Fruit fly (Drosophila melanogaster): Measurements from ENCODE around the gene crb.

Gene crb

DNA sequence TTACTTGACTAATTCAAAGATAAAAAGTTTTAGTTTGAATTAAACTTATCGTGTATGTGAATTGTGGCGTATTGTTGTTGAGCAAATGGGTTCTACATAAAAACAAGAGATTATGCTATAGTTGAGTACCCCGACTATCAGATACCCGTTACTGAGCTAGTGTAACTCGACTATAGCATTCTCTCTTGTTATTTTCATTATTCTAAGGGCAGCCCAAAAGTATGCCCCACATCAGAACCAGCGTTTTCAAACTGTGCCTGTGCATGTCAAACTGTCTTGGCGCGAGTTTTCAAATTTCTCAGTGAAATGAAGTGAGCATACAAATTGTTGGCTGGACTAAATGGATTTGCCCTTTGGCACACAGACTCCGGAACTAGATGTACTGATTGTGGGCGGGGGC, 15.6 kb upstream of the crb start, which contains the start of gene shps (continued):
- TF ChIP-seq kah (GFP tag; optimal IDR thresholded peaks at IDR 0.05): no peak
- no peak for TF ChIP-seq CG10274 (GFP tag; optimal IDR thresholded peaks at IDR 0.05)
- TF ChIP-seq jigr1 (GFP tag; IDR thresholded peaks at IDR 0.05): no peak
- TF ChIP-seq Oaz (GFP tag; IDR thresholded peaks at IDR 0.05): no peak
- peak; percentile 55 for TF ChIP-seq HmgD (GFP tag; optimal IDR thresholded peaks at IDR 0.05)
- no peak for TF ChIP-seq CG12391 (tag; optimal IDR thresholded peaks at IDR 0.05)
- TF ChIP-seq ERR (GFP tag; optimal IDR thresholded peaks at IDR 0.05): no peak
- TF ChIP-seq caup (GFP tag; optimal IDR thresholded peaks at IDR 0.05; ENCODE audit: severe bottlenecking): no peak
- TF ChIP-seq CG4730 (GFP tag; IDR thresholded peaks at IDR 0.05): no peak
- TF ChIP-seq lola (GFP tag; optimal IDR thresholded peaks at IDR 0.05): no peak
- TF ChIP-seq CG11696 (GFP tag; IDR thresholded peaks at IDR 0.05): no peak
- TF ChIP-seq Rfx (GFP tag; IDR thresholded peaks at IDR 0.05): no peak
- no peak for TF ChIP-seq Side (GFP tag; optimal IDR thresholded peaks at IDR 0.05)
- peak; percentile 97 for TF ChIP-seq CG16813 (GFP tag; IDR thresholded peaks at IDR 0.05; ENCODE audit: partially characterized antibody)
- peak; percentile 36; the same call in 1 of the 3 replicates for TF ChIP-seq Doc3 (GFP tag; IDR thresholded peaks at IDR 0.05; ENCODE audit: partially characterized antibody)
- peak; percentile 90 for TF ChIP-seq Bgb (GFP tag; IDR thresholded peaks at IDR 0.05; ENCODE audit: partially characterized antibody)
- no peak for TF ChIP-seq CG14050 (GFP tag; IDR thresholded peaks at IDR 0.05)
- no peak for TF ChIP-seq CG30403 (GFP tag; optimal IDR thresholded peaks at IDR 0.05)
- no peak for TF ChIP-seq Ssrp (tag; optimal IDR thresholded peaks at IDR 0.05)
- TF ChIP-seq mld (GFP tag; IDR thresholded peaks at IDR 0.05; ENCODE audit: partially characterized antibody): peak; percentile 92
- no peak for TF ChIP-seq Max (GFP tag; optimal IDR thresholded peaks at IDR 0.05)
- TF ChIP-seq inv (GFP tag; IDR thresholded peaks at IDR 0.05; ENCODE audit: partially characterized antibody): peak; percentile 71
- TF ChIP-seq CG30431 (GFP tag; optimal IDR thresholded peaks at IDR 0.05): no peak
- TF ChIP-seq al (GFP tag; IDR thresholded peaks at IDR 0.05): no peak
- no peak for TF ChIP-seq Kr (GFP tag; optimal IDR thresholded peaks at IDR 0.05)
- no peak for TF ChIP-seq tx (GFP tag; optimal IDR thresholded peaks at IDR 0.05)
- TF ChIP-seq salm (tag; optimal IDR thresholded peaks at IDR 0.05): no peak
- no peak for TF ChIP-seq sr (GFP tag; IDR thresholded peaks at IDR 0.05)
- TF ChIP-seq sd (tag; optimal IDR thresholded peaks at IDR 0.05): no peak
- no peak for TF ChIP-seq CG4360 (GFP tag; IDR thresholded peaks at IDR 0.05)
- TF ChIP-seq CoRest (tag; optimal IDR thresholded peaks at IDR 0.05): no peak
- TF ChIP-seq B-H2 (GFP tag; optimal IDR thresholded peaks at IDR 0.05): no peak
- TF ChIP-seq ATbp (GFP tag; optimal IDR thresholded peaks at IDR 0.05): no peak
- no peak for TF ChIP-seq CG15514 (GFP tag; optimal IDR thresholded peaks at IDR 0.05)
- TF ChIP-seq Spps (tag; optimal IDR thresholded peaks at IDR 0.05): no peak
- peak; percentile 78 for TF ChIP-seq Scr (GFP tag; IDR thresholded peaks at IDR 0.05; ENCODE audit: partially characterized antibody)
- TF ChIP-seq stwl (tag; optimal IDR thresholded peaks at IDR 0.05): peak; percentile 4
- TF ChIP-seq repo (GFP tag; optimal IDR thresholded peaks at IDR 0.05): no peak
- TF ChIP-seq CG7963 (GFP tag; IDR thresholded peaks at IDR 0.05; ENCODE audit: partially characterized antibody): peak; percentile 92
- no peak for TF ChIP-seq onecut (GFP tag; IDR thresholded peaks at IDR 0.05)
- no peak for TF ChIP-seq dm (GFP tag; optimal IDR thresholded peaks at IDR 0.05)
- TF ChIP-seq pzg (GFP tag; optimal IDR thresholded peaks at IDR 0.05): no peak
- TF ChIP-seq hb (GFP tag; IDR thresholded peaks at IDR 0.05; ENCODE audit: partially characterized antibody): peak; percentile 92
- TF ChIP-seq CG3407 (GFP tag; optimal IDR thresholded peaks at IDR 0.05): no peak
- TF ChIP-seq prd (optimal IDR thresholded peaks at IDR 0.05): no peak
- TF ChIP-seq prd (GFP tag; IDR thresholded peaks at IDR 0.05): no peak
- TF ChIP-seq CG4617 (GFP tag; optimal IDR thresholded peaks at IDR 0.05; ENCODE audit: borderline replicate concordance): no peak
- TF ChIP-seq CG11504 (tag; optimal IDR thresholded peaks at IDR 0.05): no peak
- TF ChIP-seq CG11560 (tag; IDR thresholded peaks at IDR 0.05): no peak
- TF ChIP-seq CG2875 (GFP tag; optimal IDR thresholded peaks at IDR 0.05): no peak
- TF ChIP-seq Elba2 (GFP tag; optimal IDR thresholded peaks at IDR 0.05): no peak

All from whole organism, embryonic.